Worm (Caenorhabditis elegans) whole organism, L4/young adult: ENCODE data around the gene F49F1.4.

Experiments
- W03F9.2 ChIP-seq: fragments of 150-350 bp; optimal IDR thresholded peaks from 2 replicates; lab custom pipeline; 2014; ENCODE audit warnings: missing biosample characterization, missing genetic modification characterization
- dao-5 ChIP-seq: sonication (generic microtip); optimal IDR thresholded peaks from 2 replicates; lab custom pipeline; 2016; ENCODE audit warnings: missing genotype, missing genetic modification characterization, moderate library complexity, missing compliant biosample characterization
- him-1 ChIP-seq: sonication (generic microtip); optimal IDR thresholded peaks from 2 replicates; lab custom pipeline; 2016; ENCODE audit warnings: missing genotype, missing genetic modification reagents, missing genetic modification characterization, missing compliant biosample characterization

DNA sequence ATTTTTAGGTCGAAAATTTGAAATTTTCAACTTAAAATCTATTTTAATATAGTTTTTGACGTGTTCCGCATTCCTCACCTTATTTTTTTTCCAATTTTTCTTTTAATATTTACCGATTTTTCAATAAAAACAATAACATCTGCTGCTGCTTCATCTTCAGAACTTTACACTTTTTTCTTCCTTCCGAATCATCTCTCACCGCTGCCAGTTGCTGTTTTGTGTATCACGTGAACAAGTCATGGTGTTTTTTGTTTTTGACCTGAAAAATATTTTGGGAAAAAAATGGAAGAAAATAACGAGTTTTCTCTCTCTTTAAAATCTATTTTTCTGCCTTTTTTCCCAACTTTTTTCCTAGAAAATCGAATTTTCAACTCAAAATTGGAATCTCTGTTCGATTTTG is 15.8 kb downstream of the F49F1.4 start:
- TF ChIP-seq him-1 (tag; lab: Kevin White, UChicago), result no peak
- no peak for TF ChIP-seq dao-5
- no peak for TF ChIP-seq W03F9.2
